Worm (Caenorhabditis elegans) whole organism, L4/young adult: ENCODE measurements around the gene H12D21.9.

ENCODE experiments used
- W03F9.2 ChIP-seq: fragments of 150-350 bp; optimal IDR thresholded peaks from 2 replicates; lab custom pipeline; 2014; ENCODE audit warnings: missing biosample characterization, missing genetic modification characterization
- dao-5 ChIP-seq: sonication (generic microtip); optimal IDR thresholded peaks from 2 replicates; lab custom pipeline; 2016; ENCODE audit warnings: missing genotype, missing genetic modification characterization, moderate library complexity, missing compliant biosample characterization
- him-1 ChIP-seq: sonication (generic microtip); optimal IDR thresholded peaks from 2 replicates; lab custom pipeline; 2016; ENCODE audit warnings: missing genotype, missing genetic modification reagents, missing genetic modification characterization, missing compliant biosample characterization

The H12D21.9 gene

DNA sequence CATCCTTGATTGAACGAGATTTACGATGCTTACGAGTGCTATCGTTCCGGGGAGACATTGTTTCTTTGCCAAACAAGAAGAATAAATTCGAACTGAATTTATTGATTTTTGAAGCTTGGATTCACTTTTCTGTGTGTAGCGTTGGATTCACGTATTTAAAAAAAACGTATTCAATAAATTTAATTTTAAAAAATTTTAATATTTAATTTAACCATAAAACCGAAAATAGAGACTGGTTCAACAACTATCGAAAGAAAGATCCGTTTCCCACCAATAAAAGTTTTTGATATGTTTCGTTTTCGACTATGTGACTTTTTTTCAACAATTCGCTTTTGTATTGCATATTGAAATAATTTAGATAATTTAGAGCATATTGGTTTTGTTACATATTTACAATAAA lies 33.9 kb downstream of the H12D21.9 start, which contains the start of gene ZC412.5:
TSS of gene ZC412.5 (minus strand) at position 101 of the 400 bp plus-strand sequence.
- TF ChIP-seq dao-5 (tag; lab: Kevin White, UChicago), result no peak

DNA sequence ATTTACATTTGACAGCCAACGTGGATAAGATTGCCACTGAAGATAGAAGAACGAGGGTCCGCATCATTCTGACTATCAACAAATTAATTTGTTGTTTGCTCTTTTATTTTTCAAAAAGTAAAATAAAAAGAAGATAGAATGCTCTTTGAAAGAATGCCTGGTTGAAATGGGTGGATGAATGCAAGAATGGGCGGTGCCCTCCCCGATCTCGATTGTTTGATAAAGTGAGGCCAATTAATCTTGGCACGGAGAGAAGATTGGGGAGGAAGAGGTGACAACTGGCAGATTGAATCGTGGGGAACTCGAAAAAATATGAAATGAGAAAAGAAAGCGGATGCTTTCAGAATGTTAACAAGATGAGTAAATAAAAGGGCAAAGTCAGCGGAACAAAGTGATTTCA lies 37.9 kb downstream of the H12D21.9 start, which contains the start of gene ZC412.3:
TSS of gene ZC412.3 (minus strand) at position 183 of the 400 bp plus-strand sequence.
- TF ChIP-seq W03F9.2 (tag; lab: Kevin White, UChicago) (no peak), dao-5 (tag; lab: Kevin White, UChicago) (no peak), him-1 (no peak)

DNA sequence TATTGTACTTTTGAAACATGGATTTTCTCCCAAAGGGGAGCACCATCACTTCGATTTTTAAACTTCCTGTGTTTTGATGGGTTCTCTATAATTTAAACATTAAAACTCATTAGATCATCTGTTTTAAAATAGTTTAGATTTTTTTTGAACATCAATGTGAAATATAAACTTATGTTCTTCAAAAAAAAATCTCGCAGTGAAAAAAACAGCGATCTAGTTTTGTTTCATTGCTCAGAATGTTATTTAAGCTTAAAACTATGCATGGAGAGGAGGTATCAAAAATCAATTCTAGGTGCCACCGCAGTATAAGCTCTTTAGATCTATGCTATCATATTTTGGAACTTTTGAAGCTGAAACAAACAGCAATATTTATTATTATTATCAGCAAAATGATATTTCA lies 41.1 kb downstream of the H12D21.9 start, which contains the start of gene gcy-14:
TSS of gene gcy-14 (minus strand) at position 101 of the 400 bp plus-strand sequence.
- TF ChIP-seq W03F9.2 (tag; lab: Kevin White, UChicago) (no peak), dao-5 (tag; lab: Kevin White, UChicago) (no peak), him-1 (no peak)

DNA sequence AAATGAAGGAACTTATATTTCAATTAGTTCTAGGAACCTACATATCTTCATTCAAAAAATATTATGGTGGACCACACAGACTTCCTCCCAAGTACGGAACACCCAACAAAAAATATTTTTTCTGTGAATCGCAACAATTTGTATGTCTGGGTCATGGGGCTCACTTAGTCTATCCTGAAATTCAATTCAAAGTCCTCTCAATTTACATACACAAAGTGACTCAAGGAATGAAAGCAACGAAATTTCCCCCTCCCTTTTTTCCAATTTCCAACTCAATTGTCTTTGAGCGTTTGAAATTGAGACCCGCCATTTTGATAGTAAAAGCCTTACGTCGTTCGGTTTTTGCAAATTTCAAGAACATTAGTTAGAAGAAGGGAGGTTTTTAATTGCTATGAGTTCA lies 49.9 kb downstream of the H12D21.9 start:
- TF ChIP-seq W03F9.2 (tag; lab: Kevin White, UChicago), result no peak

DNA sequence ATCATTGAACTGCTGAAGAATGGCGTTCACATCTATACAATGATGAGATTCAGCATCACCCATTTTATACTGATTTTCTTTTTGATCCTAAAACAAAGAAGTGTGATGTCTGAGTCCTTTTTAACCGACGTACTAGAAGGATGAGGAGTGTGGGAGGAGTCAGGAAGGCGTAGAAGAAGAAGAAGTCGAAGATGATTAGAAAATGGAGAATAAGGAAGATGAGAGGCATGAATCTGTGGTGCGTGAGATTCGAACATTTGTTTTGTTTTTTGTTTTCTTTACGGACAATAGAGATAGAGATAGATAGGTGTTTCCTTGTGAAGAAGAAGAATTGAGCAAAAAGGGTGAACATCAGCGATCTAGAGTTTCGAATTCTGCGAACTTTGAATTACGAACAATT lies 50.8 kb downstream of the H12D21.9 start, which contains the start of gene npr-13:
TSS of gene npr-13 (minus strand) at position 101 of the 400 bp plus-strand sequence.
- TF ChIP-seq him-1 (no peak), W03F9.2 (tag; lab: Kevin White, UChicago) (no peak), dao-5 (tag; lab: Kevin White, UChicago) (no peak)

DNA sequence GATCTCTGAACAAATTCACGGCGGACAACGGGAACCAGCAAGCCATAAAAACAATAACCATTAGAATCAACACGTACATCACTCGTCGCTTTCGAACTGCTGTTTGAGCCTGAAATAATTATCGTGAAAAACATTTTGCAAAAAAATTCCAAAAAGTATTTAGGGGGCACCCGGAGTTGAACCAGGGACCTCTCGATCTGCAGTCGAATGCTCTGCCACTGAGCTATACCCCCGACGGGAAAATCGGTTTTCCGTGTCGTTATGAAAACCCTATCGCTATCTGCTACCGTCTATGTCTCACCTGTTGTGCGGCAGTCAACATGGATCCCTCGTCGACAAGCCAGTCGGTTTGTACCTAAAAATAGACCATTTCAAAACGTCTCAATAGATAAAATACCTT lies 53.7 kb downstream of the H12D21.9 start:
- TF ChIP-seq him-1 (peak; percentile 9), dao-5 (tag; lab: Kevin White, UChicago) (no peak), W03F9.2 (tag; lab: Kevin White, UChicago) (no peak)

DNA sequence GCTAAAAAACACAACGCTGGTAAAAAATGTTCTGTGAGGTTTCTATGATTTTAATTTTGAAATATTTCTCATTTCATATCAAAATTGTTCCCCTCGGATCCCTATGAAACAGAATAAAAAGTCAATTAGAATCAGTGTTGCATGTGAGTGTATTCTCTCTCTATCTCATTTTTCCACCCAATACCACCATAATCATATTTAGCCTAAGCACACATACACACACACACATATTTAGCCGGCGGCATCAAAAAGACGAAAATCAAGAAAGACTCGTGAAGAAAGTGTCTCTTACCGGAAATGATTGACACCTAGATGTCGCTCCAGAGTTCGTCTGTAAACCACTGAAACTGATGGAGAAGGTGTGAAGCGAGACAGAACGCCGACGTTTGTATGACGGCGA lies 55.0 kb downstream of the H12D21.9 start:
- TF ChIP-seq him-1, result no peak
- no peak for TF ChIP-seq dao-5 (tag; lab: Kevin White, UChicago)
- TF ChIP-seq W03F9.2 (tag; lab: Kevin White, UChicago), result no peak

DNA sequence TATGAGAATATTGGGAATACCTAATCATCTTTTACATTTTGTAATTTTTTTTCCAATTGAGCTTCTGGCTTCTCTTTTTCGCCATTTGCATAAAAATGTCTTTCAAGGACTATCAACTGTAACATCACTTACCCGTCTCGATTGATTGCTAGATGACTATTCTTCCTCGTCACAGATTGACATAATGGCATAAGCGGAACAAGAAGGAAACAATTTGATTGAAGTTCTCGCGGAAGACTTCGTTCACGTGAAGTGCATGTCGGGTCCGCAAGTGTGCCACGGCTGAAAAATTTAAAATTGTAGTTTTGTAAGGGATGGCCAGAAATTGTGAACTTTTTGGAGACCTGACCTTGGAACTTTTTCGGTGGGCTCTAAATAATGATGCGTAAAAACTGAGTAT lies 55.5 kb downstream of the H12D21.9 start:
- TF ChIP-seq dao-5 (tag; lab: Kevin White, UChicago), result no peak
- TF ChIP-seq him-1, result no peak
- no peak for TF ChIP-seq W03F9.2 (tag; lab: Kevin White, UChicago)

DNA sequence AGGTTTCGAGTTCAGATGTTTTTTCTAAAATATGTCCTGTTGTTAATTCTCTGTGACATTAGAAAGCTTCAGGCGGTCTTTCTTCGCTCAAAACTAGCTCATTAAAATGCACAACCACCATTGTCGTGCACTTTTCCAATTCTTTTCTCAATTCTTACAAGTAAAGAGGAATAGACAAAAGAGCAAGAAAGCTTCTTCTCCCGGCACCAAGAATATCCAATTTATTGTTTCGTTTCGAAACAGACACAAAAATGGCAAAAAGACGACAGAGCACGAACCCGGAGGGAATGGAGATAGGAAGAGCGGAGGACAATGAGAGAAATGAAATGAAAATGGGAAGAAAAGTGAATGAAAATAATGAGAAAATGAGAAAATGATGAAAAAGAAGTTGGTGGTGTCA lies 56.7 kb downstream of the H12D21.9 start:
- no peak for TF ChIP-seq him-1
- no peak for TF ChIP-seq W03F9.2 (tag; lab: Kevin White, UChicago)
- no peak for TF ChIP-seq dao-5 (tag; lab: Kevin White, UChicago)

DNA sequence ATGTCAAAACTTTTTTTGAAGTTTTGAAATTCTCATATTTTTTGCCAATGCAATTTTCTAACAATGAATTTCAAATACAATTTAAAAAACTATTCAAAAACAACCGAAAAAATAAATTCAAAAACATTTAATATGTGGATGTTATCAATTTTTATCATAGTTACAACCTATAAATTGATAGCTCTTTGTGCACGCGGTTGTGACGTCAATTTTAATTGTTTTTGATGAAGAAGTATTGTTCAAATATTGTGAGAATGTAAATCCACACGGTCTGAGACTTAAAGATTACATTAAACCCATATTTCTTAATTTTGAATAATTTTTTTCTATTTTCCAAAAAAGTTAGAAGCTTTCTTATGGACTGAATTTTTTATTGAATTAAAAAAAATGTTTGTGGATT lies 57.3 kb downstream of the H12D21.9 start:
- TF ChIP-seq W03F9.2 (tag; lab: Kevin White, UChicago) (no peak), dao-5 (tag; lab: Kevin White, UChicago) (no peak), him-1 (no peak)
